Worm (Caenorhabditis elegans): ENCODE results near the gene gcy-25.

gcy-25 gene

DNA sequence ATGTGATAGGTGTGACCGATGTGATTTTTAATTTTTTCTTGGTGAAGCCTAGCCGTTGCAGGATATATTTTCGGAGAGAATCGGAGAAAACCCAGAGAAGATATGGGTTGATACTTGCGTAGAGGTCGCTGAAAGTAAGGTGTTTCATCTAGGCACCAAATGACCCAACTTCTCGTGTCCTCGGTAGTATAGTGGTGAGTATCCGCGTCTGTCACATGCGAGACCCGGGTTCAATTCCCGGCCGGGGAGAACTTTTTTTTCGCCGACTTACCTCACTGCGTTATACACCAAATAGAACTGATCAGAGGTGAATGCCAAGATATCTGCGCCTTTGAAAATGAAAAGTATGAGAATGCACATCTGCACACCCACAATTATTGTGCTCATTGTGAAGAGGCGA is 59.1 kb downstream of the gcy-25 start (continued):
- TF ChIP-seq unc-98 (GFP tag; IDR thresholded peaks at IDR 0.05) (no peak), lin-35 (GFP tag; optimal IDR thresholded peaks at IDR 0.05) (peak; percentile 7 to 73), mdl-1 (tag; optimal IDR thresholded peaks at IDR 0.05) (peak in 1 of 2 experiments; percentile 64), C16A3.4 (tag; optimal IDR thresholded peaks at IDR 0.05) (peak; percentile 30)
